Worm (Caenorhabditis elegans): ENCODE measurements around the gene K08H2.5.

The K08H2.5 gene

DNA sequence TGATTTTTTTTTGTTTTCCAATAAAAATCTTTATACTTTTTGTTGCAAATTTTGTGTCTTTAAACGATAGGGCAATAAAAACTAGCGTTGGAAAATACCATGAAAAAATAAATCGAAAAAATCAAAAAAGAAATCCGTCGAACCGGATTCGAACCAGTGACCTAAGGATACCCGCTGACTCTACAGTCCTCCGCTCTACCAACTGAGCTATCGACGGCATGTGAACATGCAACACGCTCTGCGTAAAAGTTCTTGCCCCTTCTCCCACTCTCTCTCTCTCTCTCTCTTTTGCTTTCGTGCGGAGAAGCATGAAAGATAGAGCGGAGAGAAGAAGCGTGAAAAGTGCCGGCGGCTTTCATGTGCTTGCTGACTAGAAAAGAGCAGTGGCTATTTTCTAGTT lies 22.4 kb upstream of the K08H2.5 start (continued):
- peak; percentile 58 for TF ChIP-seq ceh-2 (tag; optimal IDR thresholded peaks at IDR 0.05)
- TF ChIP-seq ttx-3 (tag; optimal IDR thresholded peaks at IDR 0.05): peak; percentile 73
- peak; percentile 12 for TF ChIP-seq hlh-30 (tag; optimal IDR thresholded peaks at IDR 0.05; ENCODE audit: insufficient read depth)
- TF ChIP-seq lim-6 (tag; optimal IDR thresholded peaks at IDR 0.05): no peak
- peak; percentile 70 for TF ChIP-seq madf-2 (tag; optimal IDR thresholded peaks at IDR 0.05)
- peak; percentile 77 for TF ChIP-seq C38D4.7 (GFP tag; optimal IDR thresholded peaks at IDR 0.05)
- TF ChIP-seq lin-11 (tag; optimal IDR thresholded peaks at IDR 0.05): peak; percentile 62
- TF ChIP-seq ztf-16 (tag; optimal IDR thresholded peaks at IDR 0.05): peak; percentile 76
- peak; percentile 43 for TF ChIP-seq hlh-8 (tag; optimal IDR thresholded peaks at IDR 0.05)
- TF ChIP-seq pros-1 (tag; optimal IDR thresholded peaks at IDR 0.05): no peak
- TF ChIP-seq zip-5 (tag; optimal IDR thresholded peaks at IDR 0.05): peak; percentile 43
- TF ChIP-seq nhr-232 (tag; optimal IDR thresholded peaks at IDR 0.05): peak; percentile 71
- TF ChIP-seq ceh-31 (tag; optimal IDR thresholded peaks at IDR 0.05): peak; percentile 65
- peak; percentile 76 for TF ChIP-seq Y22D7AL.16 (tag; optimal IDR thresholded peaks at IDR 0.05)
- peak; percentile 87 for TF ChIP-seq unc-3 (GFP tag; conservative IDR thresholded peaks at IDR 0.05)
- peak; percentile 67 for TF ChIP-seq unc-3 (tag; optimal IDR thresholded peaks at IDR 0.05)
- peak; percentile 31 for TF ChIP-seq ahr-1 (tag; optimal IDR thresholded peaks at IDR 0.05)
- peak; percentile 80 for TF ChIP-seq ref-2 (tag; optimal IDR thresholded peaks at IDR 0.05)
- TF ChIP-seq ceh-48 (tag; optimal IDR thresholded peaks at IDR 0.05): peak; percentile 57
- TF ChIP-seq odd-2 (tag; optimal IDR thresholded peaks at IDR 0.05): no peak
- TF ChIP-seq pha-4 (tag; optimal IDR thresholded peaks at IDR 0.05): no peak
- TF ChIP-seq pqm-1 (tag; optimal IDR thresholded peaks at IDR 0.05): peak; percentile 47
- peak; percentile 44 for TF ChIP-seq nfya-1 (tag; optimal IDR thresholded peaks at IDR 0.05)
- TF ChIP-seq unc-42 (tag; optimal IDR thresholded peaks at IDR 0.05): no peak
- peak; percentile 78 for TF ChIP-seq unc-86 (tag; optimal IDR thresholded peaks at IDR 0.05)
- TF ChIP-seq dmd-4 (tag; optimal IDR thresholded peaks at IDR 0.05; ENCODE audit: borderline replicate concordance): peak; percentile 79
- peak; percentile 25 for TF ChIP-seq ceh-9 (tag; optimal IDR thresholded peaks at IDR 0.05)
- TF ChIP-seq ceh-24 (tag; optimal IDR thresholded peaks at IDR 0.05): peak; percentile 60
- peak; percentile 64 for TF ChIP-seq K02D7.2 (tag; optimal IDR thresholded peaks at IDR 0.05)
- TF ChIP-seq pag-3 (tag; optimal IDR thresholded peaks at IDR 0.05; ENCODE audit: borderline replicate concordance): no peak
- peak; percentile 60 for TF ChIP-seq dve-1 (tag; optimal IDR thresholded peaks at IDR 0.05)
- TF ChIP-seq ceh-22 (tag; optimal IDR thresholded peaks at IDR 0.05): no peak
- TF ChIP-seq fkh-6 (tag; optimal IDR thresholded peaks at IDR 0.05): peak; percentile 64
- TF ChIP-seq mec-3 (tag; optimal IDR thresholded peaks at IDR 0.05; ENCODE audit: borderline replicate concordance): no peak
- no peak for TF ChIP-seq fkh-10 (GFP tag; optimal IDR thresholded peaks at IDR 0.05)
- peak; percentile 53 for TF ChIP-seq ceh-18 (tag; optimal IDR thresholded peaks at IDR 0.05)
- peak; percentile 72 for TF ChIP-seq C08G9.2 (tag; optimal IDR thresholded peaks at IDR 0.05)
- peak; percentile 62 for TF ChIP-seq T23F11.4 (GFP tag; optimal IDR thresholded peaks at IDR 0.05)
- peak; percentile 68 for TF ChIP-seq sox-2 (GFP tag; IDR thresholded peaks at IDR 0.05)
- TF ChIP-seq fax-1 (tag; optimal IDR thresholded peaks at IDR 0.05): peak; percentile 56
- TF ChIP-seq gmeb-2 (tag; optimal IDR thresholded peaks at IDR 0.05): peak; percentile 81
- TF ChIP-seq syd-9 (tag; optimal IDR thresholded peaks at IDR 0.05): peak; percentile 64
- TF ChIP-seq pha-2 (tag; optimal IDR thresholded peaks at IDR 0.05): peak; percentile 69
- TF ChIP-seq elt-2 (tag; optimal IDR thresholded peaks at IDR 0.05): peak; percentile 69
- TF ChIP-seq ets-4 (tag; optimal IDR thresholded peaks at IDR 0.05): peak; percentile 56
- peak; percentile 63 for TF ChIP-seq ceh-6 (GFP tag; optimal IDR thresholded peaks at IDR 0.05)
- TF ChIP-seq ceh-34 (tag; optimal IDR thresholded peaks at IDR 0.05): peak; percentile 48
- TF ChIP-seq K09A11.1 (tag; optimal IDR thresholded peaks at IDR 0.05; ENCODE audit: insufficient read depth): no peak
- peak; percentile 84 for TF ChIP-seq ceh-14 (tag; optimal IDR thresholded peaks at IDR 0.05)
- TF ChIP-seq npax-4 (tag; optimal IDR thresholded peaks at IDR 0.05): peak; percentile 52
- TF ChIP-seq unc-55 (GFP tag; optimal IDR thresholded peaks at IDR 0.05): no peak
